Worm (Caenorhabditis elegans) whole organism, young adult: ENCODE measurements around the gene W02G9.4.

ENCODE experiments used
- B0336.3 ChIP-seq: fragments of 200-800 bp; sonication (Bioruptor generic); IDR thresholded peaks from 2 replicates; pipeline ENCODE4 v1.3.6; 2022; ENCODE audit warnings: missing genetic modification characterization, missing compliant biosample characterization
- ama-1 ChIP-seq, 3 experiments: fragments of 150-350 bp in 1 of 3; sonication (generic microtip) in 2 of 3; optimal IDR thresholded peaks; 2 replicates each; lab custom pipeline; 2014 to 2018; ENCODE audit warnings: missing biosample characterization in 2 of 3, missing genetic modification characterization in 2 of 3, missing genetic modification reagents in 2 of 3
- ceh-27 ChIP-seq: fragments of 200-800 bp; sonication (Bioruptor generic); optimal IDR thresholded peaks from 2 replicates; lab custom pipeline; 2018; ENCODE audit warnings: mild to moderate bottlenecking, missing genetic modification characterization, moderate library complexity, missing compliant biosample characterization
- chd-7 ChIP-seq: sonication (generic microtip); optimal IDR thresholded peaks from 2 replicates; lab custom pipeline; 2016; ENCODE audit warnings: mild to moderate bottlenecking, missing genetic modification characterization, moderate library complexity, missing compliant biosample characterization
- ets-4 ChIP-seq: fragments of 200-800 bp; sonication (Bioruptor generic); optimal IDR thresholded peaks from 2 replicates; lab custom pipeline; 2018; ENCODE audit warnings: mild to moderate bottlenecking, missing genetic modification characterization, missing compliant biosample characterization
- hsf-1 ChIP-seq: fragments of 200-800 bp; sonication (Bioruptor generic); IDR thresholded peaks from 2 replicates; pipeline ENCODE4 v1.3.6; 2022; ENCODE audit warnings: missing genetic modification reagents, missing genetic modification characterization, missing compliant biosample characterization
- lag-1 ChIP-seq: fragments of 200-800 bp; sonication (Bioruptor generic); IDR thresholded peaks from 2 replicates; pipeline ENCODE4 v1.3.6; 2022; ENCODE audit warnings: missing genetic modification reagents, missing genetic modification characterization, missing compliant biosample characterization
- let-526 ChIP-seq: fragments of 200-800 bp; sonication (Bioruptor generic); IDR thresholded peaks from 2 replicates; pipeline ENCODE4 v1.3.6; 2022; ENCODE audit warnings: missing genetic modification reagents, missing genetic modification characterization, missing compliant biosample characterization
- lin-40 ChIP-seq: sonication (generic microtip); optimal IDR thresholded peaks from 2 replicates; lab custom pipeline; 2016; ENCODE audit warnings: missing genetic modification characterization, mild to moderate bottlenecking, missing compliant biosample characterization, missing genotype, missing genetic modification reagents
- rpc-1 ChIP-seq, 2 experiments: fragments of 150-350 bp in 1 of 2; sonication (generic microtip) in 1 of 2; optimal IDR thresholded peaks; 2 replicates each; lab custom pipeline; 2014 to 2018; ENCODE audit warnings: missing biosample characterization in 1 of 2, missing genetic modification characterization in 1 of 2, missing genetic modification reagents in 1 of 2, missing genotype in 1 of 2
- sptf-2 ChIP-seq: fragments of 200-800 bp; sonication (Bioruptor generic); optimal IDR thresholded peaks from 2 replicates; lab custom pipeline; 2018; ENCODE audit warnings: mild to moderate bottlenecking, missing genetic modification characterization, missing compliant biosample characterization
- unc-62 ChIP-seq: fragments of 150-350 bp; optimal IDR thresholded peaks from 2 replicates; lab custom pipeline; 2014; ENCODE audit warnings: missing biosample characterization, missing genetic modification reagents, missing genetic modification characterization
- ztf-28 ChIP-seq: fragments of 200-800 bp; sonication (Bioruptor generic); IDR thresholded peaks from 2 replicates; pipeline ENCODE4 v1.3.6; 2022; ENCODE audit warnings: missing genetic modification reagents, missing genetic modification characterization, missing compliant biosample characterization

- TF ChIP-seq chd-7 (no peak), unc-62 (GFP tag; lab: Kevin White, UChicago) (no peak), ama-1 (optimal IDR thresholded peaks at IDR 0.05; lab: Kevin White, UChicago) (no peak), ama-1 (GFP tag; optimal IDR thresholded peaks at IDR 0.05; lab: Kevin White, UChicago) (no peak), let-526 (GFP tag; lab: Robert Waterston, UW) (no peak), hsf-1 (GFP tag; lab: Robert Waterston, UW) (no peak), lin-40 (tag; lab: Kevin White, UChicago) (no peak), lag-1 (GFP tag; lab: Robert Waterston, UW) (no peak), sptf-2 (GFP tag; lab: Kevin White, UChicago) (no peak), ceh-27 (GFP tag; lab: Kevin White, UChicago) (no peak), B0336.3 (GFP tag; lab: Robert Waterston, UW) (no peak), ztf-28 (GFP tag; lab: Robert Waterston, UW) (no peak), rpc-1 (optimal IDR thresholded peaks at IDR 0.05; lab: Kevin White, UChicago) (no peak), rpc-1 (tag; optimal IDR thresholded peaks at IDR 0.05; lab: Kevin White, UChicago) (no peak), ets-4 (GFP tag; lab: Kevin White, UChicago) (no peak)
These were observed 9.0 kb downstream of the W02G9.4 start for ce11 chrV:2675692-2676091.
